Worm (Caenorhabditis elegans): ENCODE measurements around the gene Y43D4A.1.
"Not testable (repeated sequence)": the region's sequence is repeated elsewhere in the genome, so short reads cannot be mapped to it uniquely, and the experiment has no call there.

The Y43D4A.1 gene

ce11 chrIV:16718651-16719050 lies 25.0 kb upstream of the Y43D4A.1 start:
- TF ChIP-seq snpc-4 (GFP tag; optimal IDR thresholded peaks at IDR 0.05) (no peak), snpc-4 (tag; optimal IDR thresholded peaks at IDR 0.05) (peak in 3 of 4 experiments; percentile 27 to 72 (median 58)), attf-6 (GFP tag; IDR thresholded peaks at IDR 0.05) (peak; percentile 75; the same call in 1 of the 2 replicates), sptf-2 (GFP tag; optimal IDR thresholded peaks at IDR 0.05) (no peak)

- TF ChIP-seq nhr-179 (tag; optimal IDR thresholded peaks at IDR 0.05) (no peak), rpc-1 (optimal IDR thresholded peaks at IDR 0.05) (no peak), rpc-1 (tag; optimal IDR thresholded peaks at IDR 0.05) (no peak), rcor-1 (GFP tag; IDR thresholded peaks at IDR 0.05) (no peak), lin-26 (GFP tag; IDR thresholded peaks at IDR 0.05) (no peak), madf-3 (GFP tag; IDR thresholded peaks at IDR 0.05) (no peak), pha-4 (tag; optimal IDR thresholded peaks at IDR 0.05) (no peak), T07F8.4 (tag; optimal IDR thresholded peaks at IDR 0.05) (no peak), lin-35 (GFP tag; optimal IDR thresholded peaks at IDR 0.05) (no peak), cebp-1 (GFP tag; IDR thresholded peaks at IDR 0.05) (no peak), cebp-1 (tag; optimal IDR thresholded peaks at IDR 0.05) (no peak), F33H1.4 (GFP tag; IDR thresholded peaks at IDR 0.05) (no peak), ceh-100 (GFP tag; IDR thresholded peaks at IDR 0.05) (no peak), unc-130 (GFP tag; optimal IDR thresholded peaks at IDR 0.05) (no peak), ztf-22 (GFP tag; optimal IDR thresholded peaks at IDR 0.05) (no peak), lin-40 (tag; optimal IDR thresholded peaks at IDR 0.05) (no peak), ztf-25 (GFP tag; IDR thresholded peaks at IDR 0.05) (no peak), snpc-3.4 (tag; optimal IDR thresholded peaks at IDR 0.05) (no peak)
Measured at ce11 chrIV:16720412-16720811, 23.2 kb upstream of the Y43D4A.1 start, which contains the start of gene Y51H4A.22. Gene Y51H4A.22, plus strand, starts transcription at chrIV:16720712.

- no peak for TF ChIP-seq hmg-20 (GFP tag; IDR thresholded peaks at IDR 0.05)
- 0 out of 2 replicates have a peak, but pooled peaks have one; percentile 46 for TF ChIP-seq attf-6 (GFP tag; IDR thresholded peaks at IDR 0.05)
- no peak for TF ChIP-seq aptf-2 (GFP tag; conservative IDR thresholded peaks at IDR 0.05)
- no peak for TF ChIP-seq snpc-4 (GFP tag; optimal IDR thresholded peaks at IDR 0.05)
- TF ChIP-seq snpc-4 (tag; optimal IDR thresholded peaks at IDR 0.05) = peak in 3 of 4 experiments; percentile 26 to 91 (median 59)
Measured at ce11 chrIV:16722000-16722607, 21.5 kb upstream of the Y43D4A.1 start.

- not testable (repeated sequence) for TF ChIP-seq rcor-1 (GFP tag; IDR thresholded peaks at IDR 0.05); ZK185.1 (tag; optimal IDR thresholded peaks at IDR 0.05; ENCODE audit: poor library complexity, severe bottlenecking); somi-1 (GFP tag; optimal IDR thresholded peaks at IDR 0.05)
Measured at ce11 chrIV:16722616-16723015, 21.0 kb upstream of the Y43D4A.1 start, which contains the start of gene Y51H4A.23. Gene Y51H4A.23, plus strand, starts transcription at chrIV:16722916.

- TF ChIP-seq hmg-20 (GFP tag; IDR thresholded peaks at IDR 0.05) (0 out of 2 replicates have a peak, but pooled peaks have one; percentile 38), attf-6 (GFP tag; IDR thresholded peaks at IDR 0.05) (peak; percentile 98), ztf-25 (GFP tag; IDR thresholded peaks at IDR 0.05) (peak; percentile 78; the same call in 1 of the 2 replicates), hmg-1.2 (GFP tag; IDR thresholded peaks at IDR 0.05) (peak; percentile 76), cebp-2 (GFP tag; IDR thresholded peaks at IDR 0.05) (peak; percentile 78; the same call in 1 of the 2 replicates), snpc-4 (tag; optimal IDR thresholded peaks at IDR 0.05) (peak in 1 of 4 experiments; percentile 87), B0261.1 (tag; optimal IDR thresholded peaks at IDR 0.05) (peak; percentile 61), lin-26 (GFP tag; IDR thresholded peaks at IDR 0.05) (peak; percentile 94), rcor-1 (GFP tag; IDR thresholded peaks at IDR 0.05) (peak; percentile 62), aptf-3 (GFP tag; IDR thresholded peaks at IDR 0.05) (0 out of 2 replicates have a peak, but pooled peaks have one; percentile 39), mcd-1 (GFP tag; IDR thresholded peaks at IDR 0.05) (peak; percentile 47), Y56A3A.18 (GFP tag; IDR thresholded peaks at IDR 0.05) (peak; percentile 79), madf-3 (GFP tag; IDR thresholded peaks at IDR 0.05) (0 out of 2 replicates have a peak, but pooled peaks have one; percentile 63), tbp1 (GFP tag; optimal IDR thresholded peaks at IDR 0.05) (peak; percentile 83), D2030.7 (GFP tag; IDR thresholded peaks at IDR 0.05) (peak; percentile 27; the same call in 1 of the 2 replicates), rpc-1 (optimal IDR thresholded peaks at IDR 0.05) (peak; percentile 12), rpc-1 (tag; optimal IDR thresholded peaks at IDR 0.05) (peak; percentile 56)
- not testable (repeated sequence) for TF ChIP-seq snpc-4 (GFP tag; optimal IDR thresholded peaks at IDR 0.05)
Measured at ce11 chrIV:16731253-16731652, 12.4 kb upstream of the Y43D4A.1 start.
